Fruit fly (Drosophila melanogaster): ENCODE results near the gene Gfat1.

Gene Gfat1

dm6 chr3R:4162135-4162534 lies 35.9 kb downstream of the Gfat1 start, which contains the start of gene CG40198:
Gene CG40198, minus strand, starts transcription at chr3R:4162235.
- no peak for TF ChIP-seq kay (GFP tag; optimal IDR thresholded peaks at IDR 0.05)
- TF ChIP-seq CG8290 (GFP tag; optimal IDR thresholded peaks at IDR 0.05), result no peak
- no peak for TF ChIP-seq CG8290 (tag; optimal IDR thresholded peaks at IDR 0.05)
- no peak for TF ChIP-seq gsb (GFP tag; IDR thresholded peaks at IDR 0.05)
- no peak for TF ChIP-seq Hr39 (optimal IDR thresholded peaks at IDR 0.05)

- TF ChIP-seq Dad (GFP tag; optimal IDR thresholded peaks at IDR 0.05), result no peak
- TF ChIP-seq CG6791 (GFP tag; IDR thresholded peaks at IDR 0.05; ENCODE audit: partially characterized antibody), result 0 out of 3 replicates have a peak, but pooled peaks have one; percentile 9
- TF ChIP-seq CG14965 (GFP tag; optimal IDR thresholded peaks at IDR 0.05; ENCODE audit: borderline replicate concordance), result no peak
- no peak for TF ChIP-seq CG9727 (GFP tag; optimal IDR thresholded peaks at IDR 0.05)
- TF ChIP-seq NFAT (GFP tag; IDR thresholded peaks at IDR 0.05), result no peak
- no peak for TF ChIP-seq Dp (GFP tag; optimal IDR thresholded peaks at IDR 0.05)
- TF ChIP-seq tx (GFP tag; optimal IDR thresholded peaks at IDR 0.05), result no peak
- TF ChIP-seq sr (GFP tag; IDR thresholded peaks at IDR 0.05), result no peak
- TF ChIP-seq Trl (optimal IDR thresholded peaks at IDR 0.05), result peak; percentile 59 to 75
- no peak for TF ChIP-seq Trl (GFP tag; optimal IDR thresholded peaks at IDR 0.05)
- no peak for TF ChIP-seq salm (tag; optimal IDR thresholded peaks at IDR 0.05)
- no peak for TF ChIP-seq CG1792 (GFP tag; optimal IDR thresholded peaks at IDR 0.05)
- no peak for TF ChIP-seq CG7786 (GFP tag; optimal IDR thresholded peaks at IDR 0.05)
- TF ChIP-seq Asciz (GFP tag; optimal IDR thresholded peaks at IDR 0.05), result no peak
- no peak for TF ChIP-seq CG13287 (GFP tag; IDR thresholded peaks at IDR 0.05; ENCODE audit: partially characterized antibody)
- peak; percentile 46 for TF ChIP-seq Ets65A (GFP tag)
- TF ChIP-seq CG17186 (GFP tag; optimal IDR thresholded peaks at IDR 0.05), result no peak
- TF ChIP-seq Vsx1 (GFP tag; optimal IDR thresholded peaks at IDR 0.05), result no peak
- TF ChIP-seq kni (GFP tag; optimal IDR thresholded peaks at IDR 0.05), result peak; percentile 60
- TF ChIP-seq CG5953 (GFP tag; IDR thresholded peaks at IDR 0.05), result no peak
- TF ChIP-seq CG10654 (GFP tag; optimal IDR thresholded peaks at IDR 0.05), result no peak
- no peak for TF ChIP-seq seq (GFP tag; IDR thresholded peaks at IDR 0.05)
- no peak for TF ChIP-seq zen2 (GFP tag; IDR thresholded peaks at IDR 0.05; ENCODE audit: partially characterized antibody)
- TF ChIP-seq CG4730 (GFP tag; IDR thresholded peaks at IDR 0.05), result no peak
- TF ChIP-seq Xrp1 (GFP tag; IDR thresholded peaks at IDR 0.05), result no peak
- no peak for TF ChIP-seq CG43689 (GFP tag; IDR thresholded peaks at IDR 0.05)
- no peak for TF ChIP-seq crc (GFP tag; optimal IDR thresholded peaks at IDR 0.05)
- TF ChIP-seq D19A (tag; optimal IDR thresholded peaks at IDR 0.05), result no peak
- no peak for TF ChIP-seq ems (GFP tag; optimal IDR thresholded peaks at IDR 0.05)
- TF ChIP-seq bsh (GFP tag; optimal IDR thresholded peaks at IDR 0.05), result no peak
- TF ChIP-seq CG31224 (GFP tag; IDR thresholded peaks at IDR 0.05), result no peak
- TF ChIP-seq mam (GFP tag; optimal IDR thresholded peaks at IDR 0.05), result no peak
- no peak for TF ChIP-seq CG15479 (GFP tag; optimal IDR thresholded peaks at IDR 0.05)
- TF ChIP-seq D (optimal IDR thresholded peaks at IDR 0.05), result no peak
- no peak for TF ChIP-seq D (GFP tag; optimal IDR thresholded peaks at IDR 0.05)
- no peak for TF ChIP-seq oc (tag; optimal IDR thresholded peaks at IDR 0.05)
- TF ChIP-seq CG12659 (GFP tag; optimal IDR thresholded peaks at IDR 0.05), result peak; percentile 1
- no peak for TF ChIP-seq hbn (GFP tag; IDR thresholded peaks at IDR 0.05; ENCODE audit: partially characterized antibody)
- TF ChIP-seq CG5245 (GFP tag; optimal IDR thresholded peaks at IDR 0.05), result no peak
- TF ChIP-seq yki (optimal IDR thresholded peaks at IDR 0.05), result peak; percentile 15
- no peak for TF ChIP-seq CG3407 (GFP tag; optimal IDR thresholded peaks at IDR 0.05)
- no peak for TF ChIP-seq E2f1 (GFP tag; IDR thresholded peaks at IDR 0.05)
- TF ChIP-seq CG3995 (GFP tag; optimal IDR thresholded peaks at IDR 0.05), result no peak
- TF ChIP-seq corto (GFP tag; optimal IDR thresholded peaks at IDR 0.05), result no peak
- no peak for TF ChIP-seq CG4854 (GFP tag; optimal IDR thresholded peaks at IDR 0.05)
- no peak for TF ChIP-seq BEAF-32 (GFP tag; optimal IDR thresholded peaks at IDR 0.05)
- no peak for TF ChIP-seq CG3065 (GFP tag; optimal IDR thresholded peaks at IDR 0.05)
Observed at dm6 chr3R:4174470-4174869, 48.2 kb downstream of the Gfat1 start, which contains the start of gene CG12581. Gene CG12581, plus strand, starts transcription at chr3R:4174632.
